Fruit fly (Drosophila melanogaster) whole organism, embryonic: ENCODE data around the gene Polr1C.

Experiments
- ATbp ChIP-seq: fragments of 200-800 bp; sonication (Bioruptor generic); optimal IDR thresholded peaks from 2 replicates; lab custom pipeline; 2017; ENCODE audit warnings: missing biosample characterization, mild to moderate bottlenecking, missing genetic modification characterization, missing genetic modification reagents
- Adf1 ChIP-seq: fragments of 200-800 bp; sonication (Bioruptor generic); IDR thresholded peaks from 2 replicates; pipeline ENCODE4 v1.3.6; 2022; ENCODE audit warnings: missing biosample characterization, missing genetic modification characterization
- Asciz ChIP-seq: fragments of 200-800 bp; sonication (Bioruptor generic); optimal IDR thresholded peaks from 2 replicates; lab custom pipeline; 2017; ENCODE audit warnings: missing biosample characterization, mild to moderate bottlenecking, missing genetic modification characterization, missing genetic modification reagents
- Atf-2 ChIP-seq: fragments of 200-800 bp; sonication (Bioruptor generic); optimal IDR thresholded peaks from 2 replicates; lab custom pipeline; 2016; ENCODE audit warnings: missing biosample characterization, missing genetic modification characterization
- C15 ChIP-seq: fragments of 200-800 bp; sonication (Bioruptor generic); IDR thresholded peaks from 3 replicates; pipeline ENCODE4 v1.3.6; 2022; ENCODE audit warnings: missing biosample characterization, missing genetic modification characterization
- CG10321 ChIP-seq: fragments of 200-800 bp; sonication (Bioruptor generic); IDR thresholded peaks from 2 replicates; pipeline ENCODE4 v1.3.6; 2022; ENCODE audit warnings: missing biosample characterization, missing genetic modification characterization
- CG11504 ChIP-seq: fragments of 200-800 bp; sonication (Bioruptor generic); optimal IDR thresholded peaks from 3 replicates; lab custom pipeline; 2019; ENCODE audit warnings: missing biosample characterization, mild to moderate bottlenecking, missing genetic modification characterization, moderate library complexity
- CG14050 ChIP-seq: fragments of 200-800 bp; sonication (Bioruptor generic); IDR thresholded peaks from 3 replicates; pipeline ENCODE4 v1.3.6; 2022; ENCODE audit warnings: missing biosample characterization, missing genetic modification characterization
- CG15011 ChIP-seq: fragments of 200-800 bp; sonication (Bioruptor generic); optimal IDR thresholded peaks from 3 replicates; lab custom pipeline; 2018; ENCODE audit warnings: missing biosample characterization, mild to moderate bottlenecking, missing genetic modification characterization
- CG15514 ChIP-seq: fragments of 200-800 bp; sonication (Bioruptor generic); optimal IDR thresholded peaks from 3 replicates; lab custom pipeline; 2017; ENCODE audit warnings: missing biosample characterization, missing genetic modification characterization, mild to moderate bottlenecking, moderate library complexity, missing genetic modification reagents
- CG15601 ChIP-seq: fragments of 200-800 bp; sonication (Bioruptor generic); optimal IDR thresholded peaks from 3 replicates; lab custom pipeline; 2019; ENCODE audit warnings: missing biosample characterization, mild to moderate bottlenecking, missing genetic modification characterization, moderate library complexity
- CG17359 ChIP-seq: fragments of 200-800 bp; sonication (Bioruptor generic); optimal IDR thresholded peaks from 3 replicates; lab custom pipeline; 2018; ENCODE audit warnings: missing biosample characterization, mild to moderate bottlenecking, missing genetic modification characterization, moderate library complexity
- CG3281 ChIP-seq: fragments of 200-800 bp; sonication (Bioruptor generic); optimal IDR thresholded peaks from 3 replicates; lab custom pipeline; 2017; ENCODE audit warnings: missing biosample characterization, mild to moderate bottlenecking, missing genetic modification characterization
- CG33557 ChIP-seq: fragments of 200-800 bp; sonication (Bioruptor generic); optimal IDR thresholded peaks from 2 replicates; lab custom pipeline; 2019; ENCODE audit warnings: missing biosample characterization, mild to moderate bottlenecking, missing genetic modification characterization, moderate library complexity
- CG4282 ChIP-seq: fragments of 200-800 bp; sonication (Bioruptor generic); optimal IDR thresholded peaks from 2 replicates; lab custom pipeline; 2016; ENCODE audit warnings: missing biosample characterization, missing genetic modification characterization
- CG4707 ChIP-seq: fragments of 200-800 bp; sonication (Bioruptor generic); optimal IDR thresholded peaks from 2 replicates; lab custom pipeline; 2018; ENCODE audit warnings: missing biosample characterization, mild to moderate bottlenecking, missing genetic modification characterization, moderate library complexity
- CG6272 ChIP-seq: fragments of 200-800 bp; sonication (Bioruptor generic); IDR thresholded peaks from 2 replicates; pipeline ENCODE4 v1.3.6; 2022; ENCODE audit warnings: missing biosample characterization, missing genetic modification characterization
- CG6689 ChIP-seq: fragments of 200-800 bp; sonication (Bioruptor generic); IDR thresholded peaks from 2 replicates; pipeline ENCODE4 v1.3.6; 2022; ENCODE audit warnings: missing biosample characterization, missing genetic modification characterization
- Chrac-16 ChIP-seq: fragments of 200-800 bp; sonication (Bioruptor generic); optimal IDR thresholded peaks from 3 replicates; lab custom pipeline; 2016; ENCODE audit warnings: missing biosample characterization, missing genetic modification characterization
- Dref ChIP-seq: fragments of 200-800 bp; sonication (Bioruptor generic); IDR thresholded peaks from 2 replicates; pipeline ENCODE4 v1.3.6; 2022; ENCODE audit warnings: missing biosample characterization, missing genetic modification characterization
- Ets65A ChIP-seq: fragments of 200-800 bp; sonication (Bioruptor generic); peaks from one replicate; lab custom pipeline; 2016; ENCODE audit warnings: missing biosample characterization, missing genetic modification characterization
- Fer1 ChIP-seq: fragments of 200-800 bp; sonication (Bioruptor generic); optimal IDR thresholded peaks from 2 replicates; lab custom pipeline; 2017; ENCODE audit warnings: missing biosample characterization, mild to moderate bottlenecking, missing genetic modification characterization
- HmgZ ChIP-seq: fragments of 200-800 bp; sonication (Bioruptor generic); optimal IDR thresholded peaks from 2 replicates; lab custom pipeline; 2018; ENCODE audit warnings: missing biosample characterization, mild to moderate bottlenecking, missing genetic modification characterization
- Mad ChIP-seq: fragments of 200-800 bp; sonication (Bioruptor generic); optimal IDR thresholded peaks from 2 replicates; lab custom pipeline; 2016; ENCODE audit warnings: missing biosample characterization, missing genetic modification characterization
- Med ChIP-seq: fragments of 200-800 bp; sonication (Bioruptor generic); peaks from one replicate; lab custom pipeline; 2016; ENCODE audit warnings: missing biosample characterization, missing genetic modification characterization, mild to moderate bottlenecking, inconsistent platforms, moderate library complexity
- Mrtf ChIP-seq: fragments of 200-800 bp; sonication (Bioruptor generic); IDR thresholded peaks from 3 replicates; pipeline ENCODE4 v1.3.6; 2022; ENCODE audit warnings: missing biosample characterization, missing genetic modification characterization
- abd-A ChIP-seq: fragments of 200-800 bp; sonication (Bioruptor generic); optimal IDR thresholded peaks from 3 replicates; lab custom pipeline; 2019; ENCODE audit warnings: missing biosample characterization, mild to moderate bottlenecking, missing genetic modification characterization, moderate library complexity
- al ChIP-seq: fragments of 200-800 bp; sonication (Bioruptor generic); IDR thresholded peaks from 2 replicates; pipeline ENCODE4 v1.3.6; 2022; ENCODE audit warnings: missing biosample characterization, missing genetic modification characterization
- ap ChIP-seq: fragments of 200-800 bp; sonication (Bioruptor generic); IDR thresholded peaks from 2 replicates; pipeline ENCODE4 v1.3.6; 2022; ENCODE audit warnings: missing biosample characterization, missing genetic modification characterization
- btn ChIP-seq: fragments of 200-800 bp; sonication (Bioruptor generic); optimal IDR thresholded peaks from 2 replicates; lab custom pipeline; 2016; ENCODE audit warnings: missing biosample characterization, missing genetic modification characterization
- cas ChIP-seq: fragments of 200-800 bp; sonication (Bioruptor generic); IDR thresholded peaks from 2 replicates; pipeline ENCODE4 v1.3.6; 2022; ENCODE audit warnings: missing biosample characterization, missing genetic modification characterization
- chif ChIP-seq, 2 experiments: fragments of 200-800 bp; sonication (Bioruptor generic); optimal IDR thresholded peaks; 3 replicates each; lab custom pipeline; 2016; ENCODE audit warnings: missing biosample characterization in 2 of 2, missing genetic modification characterization in 2 of 2
- corto ChIP-seq: fragments of 200-800 bp; sonication (Bioruptor generic); optimal IDR thresholded peaks from 2 replicates; lab custom pipeline; 2016; ENCODE audit warnings: missing biosample characterization, mild to moderate bottlenecking, missing genetic modification characterization, moderate library complexity
- da ChIP-seq: fragments of 200-800 bp; sonication (Bioruptor generic); optimal IDR thresholded peaks from 2 replicates; lab custom pipeline; 2016; ENCODE audit warnings: missing biosample characterization, missing genetic modification characterization
- fd102C ChIP-seq: fragments of 200-800 bp; sonication (Bioruptor generic); optimal IDR thresholded peaks from 2 replicates; lab custom pipeline; 2018; ENCODE audit warnings: missing biosample characterization, mild to moderate bottlenecking, missing genetic modification characterization, moderate library complexity
- ind ChIP-seq: fragments of 200-800 bp; sonication (Bioruptor generic); optimal IDR thresholded peaks from 3 replicates; lab custom pipeline; 2016; ENCODE audit warnings: missing biosample characterization, missing genetic modification characterization
- kah ChIP-seq: fragments of 200-800 bp; sonication (Bioruptor generic); optimal IDR thresholded peaks from 2 replicates; lab custom pipeline; 2018; ENCODE audit warnings: missing biosample characterization, mild to moderate bottlenecking, missing genetic modification characterization
- lbe ChIP-seq: fragments of 200-800 bp; sonication (Bioruptor generic); optimal IDR thresholded peaks from 2 replicates; lab custom pipeline; 2016; ENCODE audit warnings: missing biosample characterization, mild to moderate bottlenecking, missing genetic modification characterization
- nerfin-2 ChIP-seq: fragments of 200-800 bp; sonication (Bioruptor generic); IDR thresholded peaks from 2 replicates; pipeline ENCODE4 v1.3.6; 2022; ENCODE audit warnings: missing biosample characterization, missing genetic modification characterization; ENCODE audit not compliant: partially characterized antibody
- oc ChIP-seq: fragments of 200-800 bp; sonication (Bioruptor generic); optimal IDR thresholded peaks from 2 replicates; lab custom pipeline; 2018; ENCODE audit warnings: missing biosample characterization, mild to moderate bottlenecking, missing genetic modification characterization, moderate library complexity
- pho ChIP-seq: fragments of 200-800 bp; sonication (Bioruptor generic); optimal IDR thresholded peaks from 2 replicates; lab custom pipeline; 2016; ENCODE audit warnings: missing biosample characterization, missing genetic modification characterization
- pum ChIP-seq: fragments of 200-800 bp; sonication (Bioruptor generic); optimal IDR thresholded peaks from 2 replicates; lab custom pipeline; 2016; ENCODE audit warnings: missing biosample characterization, missing genetic modification characterization
- salm ChIP-seq: fragments of 200-800 bp; sonication (Bioruptor generic); optimal IDR thresholded peaks from 2 replicates; lab custom pipeline; 2018; ENCODE audit warnings: missing biosample characterization, mild to moderate bottlenecking, missing genetic modification characterization
- sisA ChIP-seq: fragments of 200-800 bp; sonication (Bioruptor generic); IDR thresholded peaks from 2 replicates; pipeline ENCODE4 v1.3.6; 2022; ENCODE audit warnings: missing biosample characterization, missing genetic modification characterization
- sqz ChIP-seq: fragments of 200-800 bp; sonication (Bioruptor generic); optimal IDR thresholded peaks from 3 replicates; lab custom pipeline; 2018; ENCODE audit warnings: missing biosample characterization, mild to moderate bottlenecking, missing genetic modification characterization
- tin ChIP-seq: fragments of 200-800 bp; sonication (Bioruptor generic); optimal IDR thresholded peaks from 3 replicates; lab custom pipeline; 2016; ENCODE audit warnings: missing biosample characterization, missing genetic modification characterization
- tio ChIP-seq: fragments of 200-800 bp; sonication (Bioruptor generic); optimal IDR thresholded peaks from 2 replicates; lab custom pipeline; 2017; ENCODE audit warnings: missing biosample characterization, missing genetic modification characterization, inconsistent platforms
- usp ChIP-seq: fragments of >200 bp; optimal IDR thresholded peaks from 2 replicates; lab custom pipeline; 2017; ENCODE audit warnings: missing biosample characterization, missing genetic modification characterization
- vvl ChIP-seq: fragments of 200-800 bp; sonication (Bioruptor generic); IDR thresholded peaks from 2 replicates; pipeline ENCODE4 v1.3.6; 2022; ENCODE audit warnings: missing biosample characterization, missing genetic modification characterization
- z ChIP-seq: fragments of 200-800 bp; sonication (Bioruptor generic); IDR thresholded peaks from 3 replicates; pipeline ENCODE4 v1.3.6; 2022; ENCODE audit warnings: missing biosample characterization, missing genetic modification characterization
- zen ChIP-seq: fragments of 200-800 bp; sonication (Bioruptor generic); optimal IDR thresholded peaks from 3 replicates; lab custom pipeline; 2018; ENCODE audit warnings: missing biosample characterization, mild to moderate bottlenecking, missing genetic modification characterization, moderate library complexity

Gene Polr1C

dm6 chr2L:4976988-4977551 lies 8.3 kb downstream of the Polr1C start, which contains the start of the genes Gmd and CG3792 (continued):
- TF ChIP-seq tio (GFP tag; lab: Kevin White, UChicago) (no peak), Ets65A (GFP tag; lab: Kevin White, UChicago) (peak; percentile 99), nerfin-2 (GFP tag; lab: Robert Waterston, UW) (peak; percentile 92), CG6689 (GFP tag; lab: Robert Waterston, UW) (peak; percentile 97), C15 (GFP tag; lab: Robert Waterston, UW) (peak; percentile 92), cas (GFP tag; lab: Robert Waterston, UW) (peak; percentile 92), chif (GFP tag; optimal IDR thresholded peaks at IDR 0.05; lab: Kevin White, UChicago) (peak; percentile 85 to 96), CG4282 (GFP tag; lab: Kevin White, UChicago) (peak; percentile 96), CG6272 (GFP tag; lab: Robert Waterston, UW) (peak; percentile 96), z (GFP tag; lab: Robert Waterston, UW) (peak; percentile 35; the same call in 1 of the 3 replicates), pum (GFP tag; lab: Kevin White, UChicago) (peak; percentile 94), Dref (GFP tag; lab: Robert Waterston, UW) (peak; percentile 77), oc (peak; percentile 92), Asciz (GFP tag; lab: Kevin White, UChicago) (no peak), corto (GFP tag; lab: Kevin White, UChicago) (no peak), HmgZ (tag; lab: Kevin White, UChicago) (peak; percentile 96), al (GFP tag; lab: Robert Waterston, UW) (peak; percentile 96), Mrtf (GFP tag; lab: Robert Waterston, UW) (peak; percentile 92), Mad (peak; percentile 90), usp (no peak), pho (GFP tag; lab: Kevin White, UChicago) (peak; percentile 96), CG14050 (GFP tag; lab: Robert Waterston, UW) (peak; percentile 93), sqz (GFP tag; lab: Kevin White, UChicago) (peak; percentile 91), salm (tag; lab: Kevin White, UChicago) (peak; percentile 89), CG3281 (GFP tag; lab: Kevin White, UChicago) (peak; percentile 95), zen (tag; lab: Kevin White, UChicago) (peak; percentile 93), abd-A (tag; lab: Kevin White, UChicago) (no peak), da (GFP tag; lab: Kevin White, UChicago) (peak; percentile 69), CG10321 (GFP tag; lab: Robert Waterston, UW) (peak; percentile 81), vvl (GFP tag; lab: Robert Waterston, UW) (peak; percentile 98), sisA (peak; percentile 95), lbe (peak; percentile 91), CG15514 (peak; percentile 88), ATbp (GFP tag; lab: Kevin White, UChicago) (no peak), CG17359 (tag; lab: Kevin White, UChicago) (peak; percentile 95), tin (peak; percentile 93), CG15011 (GFP tag; lab: Kevin White, UChicago) (no peak), Chrac-16 (GFP tag; lab: Kevin White, UChicago) (peak; percentile 91), ind (GFP tag; lab: Kevin White, UChicago) (peak; percentile 97), Fer1 (peak; percentile 96), Adf1 (GFP tag; lab: Robert Waterston, UW) (peak; percentile 83), Atf-2 (GFP tag; lab: Kevin White, UChicago) (peak; percentile 96), Med (GFP tag; lab: Kevin White, UChicago) (peak; percentile 98), CG4707 (GFP tag; lab: Kevin White, UChicago) (peak; percentile 95), CG11504 (tag; lab: Kevin White, UChicago) (peak; percentile 94), btn (peak; percentile 68), kah (GFP tag; lab: Kevin White, UChicago) (peak; percentile 87), CG33557 (GFP tag; lab: Kevin White, UChicago) (peak; percentile 82), CG15601 (tag; lab: Kevin White, UChicago) (peak; percentile 92), fd102C (GFP tag; lab: Kevin White, UChicago) (peak; percentile 42), ap (peak; percentile 95)
